Fruit fly (Drosophila melanogaster) whole organism, embryonic: ENCODE results near the gene alpha-PheRS.

Experiments
- Aef1 ChIP-seq: fragments of 200-800 bp; sonication (Bioruptor generic); IDR thresholded peaks from 3 replicates; pipeline ENCODE4 v1.3.6; 2022; ENCODE audit warnings: missing biosample characterization, missing genetic modification characterization
- BEAF-32 ChIP-seq: fragments of 200-800 bp; sonication (Bioruptor generic); optimal IDR thresholded peaks from 3 replicates; lab custom pipeline; 2017; ENCODE audit warnings: missing biosample characterization, missing genetic modification characterization, mild to moderate bottlenecking, moderate library complexity, missing genetic modification reagents
- CG10543 ChIP-seq: fragments of 200-800 bp; sonication (Bioruptor generic); optimal IDR thresholded peaks from 3 replicates; lab custom pipeline; 2017; ENCODE audit warnings: missing biosample characterization, mild to moderate bottlenecking, missing genetic modification characterization, moderate library complexity
- CG11093 ChIP-seq: fragments of 200-800 bp; sonication (Bioruptor generic); IDR thresholded peaks from 3 replicates; pipeline ENCODE4 v1.3.6; 2022; ENCODE audit warnings: missing biosample characterization, missing genetic modification characterization
- CG11504 ChIP-seq: fragments of 200-800 bp; sonication (Bioruptor generic); optimal IDR thresholded peaks from 3 replicates; lab custom pipeline; 2019; ENCODE audit warnings: missing biosample characterization, mild to moderate bottlenecking, missing genetic modification characterization, moderate library complexity
- CG12219 ChIP-seq: fragments of 200-800 bp; sonication (Bioruptor generic); optimal IDR thresholded peaks from 3 replicates; lab custom pipeline; 2018; ENCODE audit warnings: missing biosample characterization, mild to moderate bottlenecking, missing genetic modification characterization
- CG17612 ChIP-seq: fragments of 200-800 bp; sonication (Bioruptor generic); IDR thresholded peaks from 2 replicates; pipeline ENCODE4 v1.3.6; 2022; ENCODE audit warnings: missing biosample characterization, missing genetic modification characterization
- CG17802 ChIP-seq: fragments of 200-800 bp; sonication (Bioruptor generic); optimal IDR thresholded peaks from 2 replicates; lab custom pipeline; 2018; ENCODE audit warnings: missing biosample characterization, mild to moderate bottlenecking, missing genetic modification characterization, moderate library complexity
- CG18476 ChIP-seq: fragments of 200-800 bp; sonication (Bioruptor generic); optimal IDR thresholded peaks from 2 replicates; lab custom pipeline; 2016; ENCODE audit warnings: missing biosample characterization, mild to moderate bottlenecking, missing genetic modification characterization
- CG18619 ChIP-seq: fragments of 200-800 bp; sonication (Bioruptor generic); optimal IDR thresholded peaks from 3 replicates; lab custom pipeline; 2017; ENCODE audit warnings: missing biosample characterization, mild to moderate bottlenecking, missing genetic modification characterization
- CG31388 ChIP-seq: fragments of 200-800 bp; sonication (Bioruptor generic); optimal IDR thresholded peaks from 2 replicates; lab custom pipeline; 2016; ENCODE audit warnings: missing biosample characterization, missing genetic modification characterization
- CG4282 ChIP-seq: fragments of 200-800 bp; sonication (Bioruptor generic); optimal IDR thresholded peaks from 2 replicates; lab custom pipeline; 2016; ENCODE audit warnings: missing biosample characterization, missing genetic modification characterization
- CG6175 ChIP-seq: fragments of 200-800 bp; sonication (Bioruptor generic); IDR thresholded peaks from 3 replicates; pipeline ENCODE4 v1.3.6; 2022; ENCODE audit warnings: missing biosample characterization, missing genetic modification characterization
- CG8281 ChIP-seq: fragments of 200-800 bp; sonication (Bioruptor generic); optimal IDR thresholded peaks from 2 replicates; lab custom pipeline; 2018; ENCODE audit warnings: missing biosample characterization, mild to moderate bottlenecking, missing genetic modification characterization, moderate library complexity
- CG8924 ChIP-seq: fragments of 200-800 bp; optimal IDR thresholded peaks from 3 replicates; lab custom pipeline; 2019; ENCODE audit warnings: missing biosample characterization, mild to moderate bottlenecking, missing genetic modification characterization, moderate library complexity
- CG8944 ChIP-seq: fragments of 200-800 bp; sonication (Bioruptor generic); optimal IDR thresholded peaks from 3 replicates; lab custom pipeline; 2016; ENCODE audit warnings: missing biosample characterization, missing genetic modification characterization
- CG9727 ChIP-seq: fragments of 200-800 bp; sonication (Bioruptor generic); optimal IDR thresholded peaks from 3 replicates; lab custom pipeline; 2017; ENCODE audit warnings: missing biosample characterization, mild to moderate bottlenecking, missing genetic modification characterization
- Chrac-16 ChIP-seq: fragments of 200-800 bp; sonication (Bioruptor generic); optimal IDR thresholded peaks from 3 replicates; lab custom pipeline; 2016; ENCODE audit warnings: missing biosample characterization, missing genetic modification characterization
- CoRest ChIP-seq: fragments of 200-800 bp; sonication (Bioruptor generic); optimal IDR thresholded peaks from 3 replicates; lab custom pipeline; 2018; ENCODE audit warnings: missing biosample characterization, mild to moderate bottlenecking, missing genetic modification characterization, moderate library complexity
- D19A ChIP-seq: fragments of 200-800 bp; optimal IDR thresholded peaks from 3 replicates; lab custom pipeline; 2019; ENCODE audit warnings: missing biosample characterization, mild to moderate bottlenecking, missing genetic modification characterization, moderate library complexity
- Dip3 ChIP-seq: fragments of 200-800 bp; sonication (Bioruptor generic); optimal IDR thresholded peaks from 3 replicates; lab custom pipeline; 2016; ENCODE audit warnings: missing biosample characterization, missing genetic modification characterization
- HmgD ChIP-seq: fragments of 200-800 bp; sonication (Bioruptor generic); optimal IDR thresholded peaks from 3 replicates; lab custom pipeline; 2016; ENCODE audit warnings: missing biosample characterization, missing genetic modification characterization
- Hsf ChIP-seq: fragments of 200-800 bp; sonication (Bioruptor generic); optimal IDR thresholded peaks from 3 replicates; lab custom pipeline; 2016; ENCODE audit warnings: missing biosample characterization, missing genetic modification characterization
- Jarid2 ChIP-seq: fragments of 200-800 bp; sonication (Bioruptor generic); optimal IDR thresholded peaks from 3 replicates; lab custom pipeline; 2017; ENCODE audit warnings: mild to moderate bottlenecking, missing biosample characterization, missing genetic modification reagents, missing genetic modification characterization
- Med ChIP-seq: fragments of 200-800 bp; sonication (Bioruptor generic); peaks from one replicate; lab custom pipeline; 2016; ENCODE audit warnings: missing biosample characterization, missing genetic modification characterization, mild to moderate bottlenecking, inconsistent platforms, moderate library complexity
- Nf-YB ChIP-seq: fragments of 200-800 bp; sonication (Bioruptor generic); optimal IDR thresholded peaks from 3 replicates; lab custom pipeline; 2019; ENCODE audit warnings: missing biosample characterization, mild to moderate bottlenecking, missing genetic modification characterization, moderate library complexity
- Sin3A ChIP-seq: fragments of >200 bp; optimal IDR thresholded peaks from 2 replicates; lab custom pipeline; 2018
- Trl ChIP-seq, 3 experiments: fragments of >200 bp in 2 of 3; fragments of 200-800 bp in 1 of 3; sonication (Bioruptor generic) in 1 of 3; optimal IDR thresholded peaks; 2 replicates in 1 of 3; 3 replicates in 2 of 3; lab custom pipeline; 2016 to 2017; ENCODE audit warnings: missing biosample characterization in 1 of 3, missing genetic modification characterization in 1 of 3
- aop ChIP-seq: fragments of 200-800 bp; sonication (Bioruptor generic); IDR thresholded peaks from 2 replicates; pipeline ENCODE4 v1.3.6; 2022; ENCODE audit warnings: missing biosample characterization, missing genetic modification characterization
- btn ChIP-seq: fragments of 200-800 bp; sonication (Bioruptor generic); optimal IDR thresholded peaks from 2 replicates; lab custom pipeline; 2016; ENCODE audit warnings: missing biosample characterization, missing genetic modification characterization
- corto ChIP-seq: fragments of 200-800 bp; sonication (Bioruptor generic); optimal IDR thresholded peaks from 2 replicates; lab custom pipeline; 2016; ENCODE audit warnings: missing biosample characterization, mild to moderate bottlenecking, missing genetic modification characterization, moderate library complexity
- crol ChIP-seq: fragments of 200-800 bp; sonication (Bioruptor generic); IDR thresholded peaks from 2 replicates; pipeline ENCODE4 v1.3.6; 2022; ENCODE audit warnings: missing biosample characterization, missing genetic modification characterization
- eve ChIP-seq, 2 experiments: fragments of >200 bp; optimal IDR thresholded peaks; 2 replicates each; lab custom pipeline; 2017; ENCODE audit warnings: missing biosample characterization in 2 of 2, missing genetic modification characterization in 2 of 2
- ewg ChIP-seq: fragments of 200-800 bp; sonication (Bioruptor generic); optimal IDR thresholded peaks from 3 replicates; lab custom pipeline; 2017; ENCODE audit warnings: mild to moderate bottlenecking, missing biosample characterization, missing genetic modification reagents, missing genetic modification characterization
- exex ChIP-seq: fragments of 200-800 bp; sonication (Bioruptor generic); optimal IDR thresholded peaks from 4 replicates; lab custom pipeline; 2018; ENCODE audit warnings: missing biosample characterization, mild to moderate bottlenecking, missing genetic modification characterization, moderate library complexity
- ftz-f1 ChIP-seq: fragments of 200-800 bp; sonication (Bioruptor generic); optimal IDR thresholded peaks from 2 replicates; lab custom pipeline; 2016; ENCODE audit warnings: missing biosample characterization, missing genetic modification characterization
- gce ChIP-seq: fragments of 200-800 bp; sonication (Bioruptor generic); IDR thresholded peaks from 3 replicates; pipeline ENCODE4 v1.3.6; 2022; ENCODE audit warnings: missing biosample characterization, missing genetic modification characterization
- inv ChIP-seq: fragments of 200-800 bp; sonication (Bioruptor generic); IDR thresholded peaks from 2 replicates; pipeline ENCODE4 v1.3.6; 2022; ENCODE audit warnings: missing biosample characterization, missing genetic modification characterization; ENCODE audit not compliant: partially characterized antibody
- knrl ChIP-seq: fragments of 200-800 bp; sonication (Bioruptor generic); IDR thresholded peaks from 3 replicates; pipeline ENCODE4 v1.3.6; 2022; ENCODE audit warnings: missing biosample characterization, missing genetic modification characterization; ENCODE audit not compliant: partially characterized antibody
- oc ChIP-seq: fragments of 200-800 bp; sonication (Bioruptor generic); optimal IDR thresholded peaks from 2 replicates; lab custom pipeline; 2018; ENCODE audit warnings: missing biosample characterization, mild to moderate bottlenecking, missing genetic modification characterization, moderate library complexity
- pnt ChIP-seq: fragments of 200-800 bp; sonication (Bioruptor generic); optimal IDR thresholded peaks from 3 replicates; lab custom pipeline; 2016; ENCODE audit warnings: missing biosample characterization, missing genetic modification characterization
- pros ChIP-seq: fragments of 200-800 bp; sonication (Bioruptor generic); optimal IDR thresholded peaks from 3 replicates; lab custom pipeline; 2019; ENCODE audit warnings: missing biosample characterization, mild to moderate bottlenecking, missing genetic modification characterization, moderate library complexity
- repo ChIP-seq: fragments of 200-800 bp; sonication (Bioruptor generic); optimal IDR thresholded peaks from 2 replicates; lab custom pipeline; 2016; ENCODE audit warnings: missing biosample characterization, missing genetic modification characterization
- rib ChIP-seq: fragments of 200-800 bp; sonication (Bioruptor generic); IDR thresholded peaks from 2 replicates; pipeline ENCODE4 v1.3.6; 2022; ENCODE audit warnings: missing biosample characterization, missing genetic modification characterization
- sc ChIP-seq, 3 experiments: fragments of >200 bp in 2 of 3; fragments of 200-800 bp in 1 of 3; sonication (Bioruptor generic) in 1 of 3; optimal IDR thresholded peaks; 2 replicates in 2 of 3; 3 replicates in 1 of 3; lab custom pipeline; 2017; ENCODE audit warnings: mild to moderate bottlenecking in 1 of 3, missing biosample characterization in 1 of 3, missing genetic modification characterization in 1 of 3, missing genetic modification reagents in 1 of 3
- sd ChIP-seq: fragments of 200-800 bp; sonication (Bioruptor generic); optimal IDR thresholded peaks from 3 replicates; lab custom pipeline; 2018; ENCODE audit warnings: missing biosample characterization, mild to moderate bottlenecking, missing genetic modification characterization, moderate library complexity
- sens ChIP-seq: fragments of 200-800 bp; sonication (Bioruptor generic); peaks from one replicate; lab custom pipeline; 2016; ENCODE audit warnings: missing biosample characterization, missing genetic modification characterization
- seq ChIP-seq: fragments of 200-800 bp; sonication (Bioruptor generic); IDR thresholded peaks from 2 replicates; pipeline ENCODE4 v1.3.6; 2022; ENCODE audit warnings: missing biosample characterization, missing genetic modification characterization
- trh ChIP-seq: fragments of 200-800 bp; sonication (Bioruptor generic); optimal IDR thresholded peaks from 2 replicates; lab custom pipeline; 2016; ENCODE audit warnings: missing biosample characterization, missing genetic modification characterization
- wdn ChIP-seq: fragments of 200-800 bp; sonication (Bioruptor generic); IDR thresholded peaks from 2 replicates; pipeline ENCODE4 v1.3.6; 2022; ENCODE audit warnings: missing biosample characterization, missing genetic modification characterization

The alpha-PheRS gene

DNA sequence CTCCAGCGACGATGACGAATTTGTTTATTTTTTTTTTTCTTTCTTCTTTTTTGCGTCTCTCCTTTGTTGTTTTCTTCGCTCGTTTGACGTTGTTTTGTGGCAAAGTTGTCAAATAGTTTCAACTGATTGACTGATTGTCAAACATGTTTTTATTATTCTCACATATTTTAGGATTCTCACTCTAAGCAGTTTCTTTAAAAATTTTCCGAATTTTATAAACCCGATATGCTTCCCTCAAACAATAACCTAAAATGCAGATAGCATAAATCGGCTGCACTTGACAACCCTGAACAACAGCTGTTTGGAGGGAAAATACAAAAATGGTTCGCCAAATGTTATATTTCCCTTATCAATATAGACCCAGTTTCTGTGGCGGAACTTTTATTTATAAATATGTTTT, 1.9 kb downstream of the alpha-PheRS start, which contains the start of gene CG17982 (continued):
- TF ChIP-seq Nf-YB (GFP tag; lab: Kevin White, UChicago) (peak; percentile 45), Hsf (GFP tag; lab: Kevin White, UChicago) (peak; percentile 88), CG9727 (GFP tag; lab: Kevin White, UChicago) (peak; percentile 79), aop (GFP tag; lab: Robert Waterston, UW) (peak; percentile 61; the same call in 1 of the 2 replicates), HmgD (no peak), CG18619 (GFP tag; lab: Kevin White, UChicago) (peak; percentile 77), ewg (GFP tag; lab: Kevin White, UChicago) (peak; percentile 64), CG17612 (GFP tag; lab: Robert Waterston, UW) (peak; percentile 68), CG11093 (GFP tag; lab: Robert Waterston, UW) (peak; percentile 44; the same call in 1 of the 3 replicates), Med (GFP tag; lab: Kevin White, UChicago) (peak; percentile 98), CG8924 (tag; lab: Kevin White, UChicago) (peak; percentile 87), Sin3A (no peak), BEAF-32 (GFP tag; lab: Kevin White, UChicago) (peak; percentile 32), exex (no peak), pnt (GFP tag; lab: Kevin White, UChicago) (peak; percentile 71), sc (optimal IDR thresholded peaks at IDR 0.05; lab: Kevin White, UChicago) (no peak), sc (GFP tag; optimal IDR thresholded peaks at IDR 0.05; lab: Kevin White, UChicago) (peak; percentile 18), CG6175 (GFP tag; lab: Robert Waterston, UW) (0 out of 3 replicates have a peak, but pooled peaks have one; percentile 38), CG8281 (tag; lab: Kevin White, UChicago) (peak; percentile 71), CG4282 (GFP tag; lab: Kevin White, UChicago) (peak; percentile 69), Jarid2 (GFP tag; lab: Kevin White, UChicago) (no peak), D19A (peak; percentile 77), inv (no peak), CG8944 (GFP tag; lab: Kevin White, UChicago) (peak; percentile 77), CG31388 (GFP tag; lab: Kevin White, UChicago) (no peak), CG11504 (tag; lab: Kevin White, UChicago) (no peak), knrl (GFP tag; lab: Robert Waterston, UW) (no peak), Chrac-16 (GFP tag; lab: Kevin White, UChicago) (peak; percentile 75), pros (peak; percentile 3), CG12219 (GFP tag; lab: Kevin White, UChicago) (peak; percentile 71), btn (peak; percentile 73), repo (GFP tag; lab: Kevin White, UChicago) (peak; percentile 79), gce (GFP tag; lab: Robert Waterston, UW) (peak; percentile 63; the same call in 1 of the 3 replicates), ftz-f1 (GFP tag; lab: Kevin White, UChicago) (no peak), corto (GFP tag; lab: Kevin White, UChicago) (peak; percentile 87), Dip3 (GFP tag; lab: Kevin White, UChicago) (peak; percentile 84), wdn (GFP tag; lab: Robert Waterston, UW) (peak; percentile 80), crol (GFP tag; lab: Robert Waterston, UW) (no peak), seq (GFP tag; lab: Robert Waterston, UW) (peak; percentile 71), Aef1 (GFP tag; lab: Robert Waterston, UW) (peak; percentile 66), CoRest (tag; lab: Kevin White, UChicago) (peak; percentile 86), CG17802 (peak; percentile 24), trh (GFP tag; lab: Kevin White, UChicago) (peak; percentile 42), sd (tag; lab: Kevin White, UChicago) (peak; percentile 62), rib (GFP tag; lab: Robert Waterston, UW) (peak; percentile 64; the same call in 1 of the 2 replicates), Trl (optimal IDR thresholded peaks at IDR 0.05; lab: Kevin White, UChicago) (no peak), Trl (GFP tag; optimal IDR thresholded peaks at IDR 0.05; lab: Kevin White, UChicago) (peak; percentile 91), CG18476 (GFP tag; lab: Kevin White, UChicago) (peak; percentile 68), sens (GFP tag; lab: Kevin White, UChicago) (peak; percentile 97), CG10543 (GFP tag; lab: Kevin White, UChicago) (peak; percentile 90), eve (GFP tag; optimal IDR thresholded peaks at IDR 0.05; lab: Kevin White, UChicago) (no peak), oc (tag; lab: Kevin White, UChicago) (no peak)
